Worm (Caenorhabditis elegans) whole organism, L3 larva: ENCODE data around the gene sbt-1.

Source experiments
- ama-1 ChIP-seq: fragments of 150-350 bp; optimal IDR thresholded peaks from 2 replicates; lab custom pipeline; 2018
- ceh-28 ChIP-seq: fragments of 150-350 bp; optimal IDR thresholded peaks from 2 replicates; lab custom pipeline; 2014; ENCODE audit warnings: missing biosample characterization, missing genetic modification reagents, missing genetic modification characterization
- fkh-10 ChIP-seq: sonication (generic microtip); optimal IDR thresholded peaks from 2 replicates; lab custom pipeline; 2017; ENCODE audit warnings: missing biosample characterization, missing genetic modification reagents, missing genetic modification characterization
- jun-1 ChIP-seq: fragments of 150-350 bp; optimal IDR thresholded peaks from 2 replicates; lab custom pipeline; 2014; ENCODE audit warnings: missing biosample characterization, missing genetic modification reagents, missing genetic modification characterization
- pha-4 ChIP-seq: fragments of 150-350 bp; optimal IDR thresholded peaks from 2 replicates; lab custom pipeline; 2014; ENCODE audit warnings: missing biosample characterization, missing genetic modification reagents, missing genetic modification characterization
- sea-2 ChIP-seq: fragments of 150-350 bp; sonication (generic microtip); optimal IDR thresholded peaks from 4 replicates; lab custom pipeline; 2014; ENCODE audit warnings: missing biosample characterization, missing genetic modification reagents, missing genetic modification characterization
- snpc-4 ChIP-seq: fragments of 150-350 bp; optimal IDR thresholded peaks from 2 replicates; lab custom pipeline; 2014; ENCODE audit warnings: missing biosample characterization, missing genetic modification characterization
- unc-39 ChIP-seq: sonication (generic microtip); optimal IDR thresholded peaks from 4 replicates; lab custom pipeline; 2017; ENCODE audit warnings: missing biosample characterization, missing genetic modification characterization
- zag-1 ChIP-seq: fragments of 150-350 bp; optimal IDR thresholded peaks from 2 replicates; lab custom pipeline; 2014; ENCODE audit warnings: missing biosample characterization, missing genetic modification characterization

- TF ChIP-seq zag-1 (no peak), fkh-10 (GFP tag; lab: Kevin White, UChicago) (no peak), unc-39 (tag; lab: Kevin White, UChicago) (no peak), pha-4 (tag; lab: Kevin White, UChicago) (no peak), snpc-4 (tag; lab: Kevin White, UChicago) (no peak), jun-1 (tag; lab: Kevin White, UChicago) (no peak), ceh-28 (tag; lab: Kevin White, UChicago) (no peak), sea-2 (no peak), ama-1 (lab: Kevin White, UChicago) (no peak)
These were observed 45.0 kb downstream of the sbt-1 start for ce11 chrV:20783642-20784041.
